Worm (Caenorhabditis elegans) whole organism, late embryonic: ENCODE results near the gene vamp-8.

Experiments used
- ceh-9 ChIP-seq: sonication (generic microtip); optimal IDR thresholded peaks from 2 replicates; lab custom pipeline; 2016; ENCODE audit warnings: mild to moderate bottlenecking, missing genetic modification characterization, inconsistent platforms, missing compliant biosample characterization
- dve-1 ChIP-seq: sonication (generic microtip); optimal IDR thresholded peaks from 2 replicates; lab custom pipeline; 2017; ENCODE audit warnings: antibody characterized with exemption, mild to moderate bottlenecking, missing genetic modification characterization, missing compliant biosample characterization
- pqm-1 ChIP-seq: sonication (generic microtip); optimal IDR thresholded peaks from 2 replicates; lab custom pipeline; 2016; ENCODE audit warnings: missing genetic modification characterization, missing compliant biosample characterization

DNA sequence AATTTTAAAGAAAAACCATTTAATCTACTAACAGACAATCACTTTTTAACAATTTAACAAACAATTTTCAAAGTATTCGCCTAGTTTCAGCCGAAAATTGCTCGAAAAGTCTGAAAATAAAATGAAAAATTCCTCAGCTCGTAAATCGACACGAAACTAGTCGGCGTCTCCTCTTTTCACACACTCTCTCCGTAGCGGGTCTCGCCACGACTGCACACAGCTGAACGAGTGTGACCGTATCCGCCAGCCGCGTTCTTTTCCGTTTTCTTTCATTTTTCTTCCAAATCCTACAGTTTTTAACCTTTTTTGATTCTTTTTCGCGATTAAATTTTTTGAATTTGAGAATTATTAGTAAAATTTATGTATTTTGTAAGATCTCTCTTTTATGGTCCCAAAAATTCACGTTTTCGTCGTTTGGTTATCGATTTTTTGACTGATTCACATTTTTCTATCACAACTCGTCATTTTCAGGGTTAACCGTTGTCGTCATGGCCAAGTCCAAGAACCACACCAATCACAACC lies 16.8 kb upstream of the vamp-8 start, which contains the start of gene rpl-29:
- no peak for TF ChIP-seq ceh-9 (tag; lab: Kevin White, UChicago)
- no peak for TF ChIP-seq pqm-1 (tag; lab: Kevin White, UChicago)
- TF ChIP-seq dve-1 (tag; lab: Kevin White, UChicago): no peak
